Fruit fly (Drosophila melanogaster) whole organism, pupa: ENCODE data around the gene Pp1alpha-96A.

Source experiments
- CG10348 ChIP-seq: fragments of 200-800 bp; sonication (Bioruptor generic); IDR thresholded peaks from 2 replicates; pipeline ENCODE4 v1.3.6; 2022; ENCODE audit warnings: missing biosample characterization, missing genetic modification characterization
- CG12605 ChIP-seq: fragments of 200-800 bp; sonication (Bioruptor generic); IDR thresholded peaks from 2 replicates; pipeline ENCODE4 v1.3.6; 2022; ENCODE audit warnings: missing biosample characterization, missing genetic modification characterization
- CG4496 ChIP-seq: fragments of 200-800 bp; sonication (Bioruptor generic); IDR thresholded peaks from 3 replicates; pipeline ENCODE4 v1.3.6; 2022; ENCODE audit warnings: missing biosample characterization, missing genetic modification characterization
- CG8159 ChIP-seq: fragments of 200-800 bp; sonication (Bioruptor generic); optimal IDR thresholded peaks from 3 replicates; lab custom pipeline; 2018; ENCODE audit warnings: missing biosample characterization, mild to moderate bottlenecking, missing genetic modification characterization, moderate library complexity
- CG8301 ChIP-seq: fragments of 200-800 bp; sonication (Bioruptor generic); optimal IDR thresholded peaks from 2 replicates; lab custom pipeline; 2018; ENCODE audit warnings: missing biosample characterization, mild to moderate bottlenecking, missing genetic modification characterization
- EcR ChIP-seq: fragments of 200-800 bp; sonication (Bioruptor generic); optimal IDR thresholded peaks from 3 replicates; lab custom pipeline; 2019; ENCODE audit warnings: missing biosample characterization, missing genetic modification characterization, mild to moderate bottlenecking, moderate library complexity, missing genetic modification reagents
- Ets98B ChIP-seq: fragments of 200-800 bp; sonication (Bioruptor generic); IDR thresholded peaks from 2 replicates; pipeline ENCODE4 v1.3.6; 2022; ENCODE audit warnings: missing biosample characterization, missing genetic modification characterization

DNA sequence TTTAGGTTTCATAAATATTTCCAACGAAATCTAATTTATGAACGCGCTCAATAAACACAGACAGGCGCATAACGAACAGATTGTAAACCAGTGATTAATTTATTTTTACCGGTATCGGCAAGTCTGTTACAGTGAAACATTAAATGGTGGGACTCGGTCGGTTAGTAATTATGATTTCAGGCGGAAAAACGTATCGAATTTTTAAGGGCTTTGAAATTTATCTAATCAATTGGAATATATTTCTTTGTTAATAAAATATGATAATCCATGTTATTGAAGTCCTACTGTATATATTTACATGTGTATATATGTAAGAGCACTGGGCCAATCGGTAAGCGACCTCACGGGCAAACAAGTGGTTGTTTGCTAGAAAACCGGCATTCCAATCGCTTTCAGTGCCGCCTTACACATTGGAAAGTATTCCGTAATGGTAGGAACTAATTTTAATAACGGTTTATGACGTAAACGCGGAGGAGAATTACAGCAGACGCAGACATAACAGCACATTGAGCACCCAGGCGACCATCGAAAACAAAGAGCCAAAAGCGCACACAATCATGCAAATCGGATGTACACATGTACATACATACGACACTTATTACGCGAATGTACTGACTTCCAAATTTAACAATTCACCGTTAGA is 25.1 kb downstream of the Pp1alpha-96A start:
- TF ChIP-seq Ets98B (GFP tag; lab: Robert Waterston, UW) (peak; percentile 97), CG4496 (GFP tag; lab: Robert Waterston, UW) (peak; percentile 96), EcR (GFP tag; lab: Kevin White, UChicago) (peak; percentile 37), CG12605 (GFP tag; lab: Robert Waterston, UW) (peak; percentile 93), CG8301 (no peak), CG10348 (GFP tag; lab: Robert Waterston, UW) (peak; percentile 70; the same call in 1 of the 2 replicates), CG8159 (peak; percentile 73)
